Fruit fly (Drosophila melanogaster): ENCODE data around the gene CG13933.
A peak's percentile ranks its signal among the peaks of the same experiment; 100 is the strongest.

The CG13933 gene

dm6 chr3L:1794943-1795696 lies 20.2 kb upstream of the CG13933 start, which contains the start of the genes alpha-Spec, dlt and Cdc37 (continued):
- TF ChIP-seq caup (GFP tag; optimal IDR thresholded peaks at IDR 0.05; ENCODE audit: severe bottlenecking) (no peak), knrl (GFP tag; IDR thresholded peaks at IDR 0.05; ENCODE audit: partially characterized antibody) (peak; percentile 78), Dp (GFP tag; optimal IDR thresholded peaks at IDR 0.05) (peak; percentile 47), sens (GFP tag) (peak; percentile 84), croc (GFP tag; conservative IDR thresholded peaks at IDR 0.05) (no peak), ttk (GFP tag; IDR thresholded peaks at IDR 0.05) (no peak), usp (GFP tag; optimal IDR thresholded peaks at IDR 0.05) (no peak), tap (tag; optimal IDR thresholded peaks at IDR 0.05) (no peak), CG11560 (tag; IDR thresholded peaks at IDR 0.05) (peak; percentile 90), CG4617 (GFP tag; optimal IDR thresholded peaks at IDR 0.05; ENCODE audit: borderline replicate concordance) (peak; percentile 78), HLH4C (GFP tag; IDR thresholded peaks at IDR 0.05; ENCODE audit: partially characterized antibody) (peak; percentile 88), CG6791 (GFP tag; IDR thresholded peaks at IDR 0.05; ENCODE audit: partially characterized antibody) (peak; percentile 66; the same call in 2 of the 3 replicates), CG3163 (GFP tag; optimal IDR thresholded peaks at IDR 0.05) (peak; percentile 3), CG8281 (tag; optimal IDR thresholded peaks at IDR 0.05) (peak; percentile 97), CG34224 (GFP tag; IDR thresholded peaks at IDR 0.05; ENCODE audit: partially characterized antibody) (peak; percentile 73; the same call in 2 of the 3 replicates), Doc3 (GFP tag; IDR thresholded peaks at IDR 0.05; ENCODE audit: partially characterized antibody) (peak; percentile 80), dimm (GFP tag; IDR thresholded peaks at IDR 0.05) (no peak), Six4 (GFP tag; optimal IDR thresholded peaks at IDR 0.05) (no peak), CG2678 (tag; optimal IDR thresholded peaks at IDR 0.05) (no peak), Med (GFP tag) (peak; percentile 91), chn (GFP tag; optimal IDR thresholded peaks at IDR 0.05) (peak; percentile 4), Ptx1 (GFP tag; IDR thresholded peaks at IDR 0.05) (no peak), onecut (GFP tag; IDR thresholded peaks at IDR 0.05) (peak; percentile 67), CG2120 (GFP tag; optimal IDR thresholded peaks at IDR 0.05) (peak; percentile 1), MESR4 (GFP tag; optimal IDR thresholded peaks at IDR 0.05) (peak; percentile 63), stwl (tag; optimal IDR thresholded peaks at IDR 0.05) (peak; percentile 1), zen (tag; optimal IDR thresholded peaks at IDR 0.05) (peak; percentile 5), slbo (GFP tag; IDR thresholded peaks at IDR 0.05) (peak; percentile 16; the same call in 1 of the 2 replicates), CG13287 (GFP tag; IDR thresholded peaks at IDR 0.05; ENCODE audit: partially characterized antibody) (peak; percentile 87), Scr (GFP tag; IDR thresholded peaks at IDR 0.05; ENCODE audit: partially characterized antibody) (peak; percentile 78), fru (optimal IDR thresholded peaks at IDR 0.05) (no peak), CG13424 (tag; optimal IDR thresholded peaks at IDR 0.05) (peak; percentile 12), Dref (GFP tag; IDR thresholded peaks at IDR 0.05) (peak; percentile 95), CG17802 (tag; optimal IDR thresholded peaks at IDR 0.05) (peak; percentile 62), CG3281 (GFP tag; optimal IDR thresholded peaks at IDR 0.05) (no peak), Xbp1 (GFP tag; optimal IDR thresholded peaks at IDR 0.05) (peak; percentile 17), CG14710 (tag; optimal IDR thresholded peaks at IDR 0.05) (peak; percentile 78), vnd (GFP tag; IDR thresholded peaks at IDR 0.05; ENCODE audit: partially characterized antibody) (peak; percentile 78), ssp (GFP tag; IDR thresholded peaks at IDR 0.05) (0 out of 2 replicates have a peak, but pooled peaks have one; percentile 19), CG15479 (GFP tag; optimal IDR thresholded peaks at IDR 0.05) (peak; percentile 20), CG3065 (GFP tag; optimal IDR thresholded peaks at IDR 0.05) (no peak), Atf-2 (GFP tag; optimal IDR thresholded peaks at IDR 0.05) (no peak), sr (GFP tag; IDR thresholded peaks at IDR 0.05) (no peak), her (GFP tag; optimal IDR thresholded peaks at IDR 0.05) (peak; percentile 12), CG30431 (GFP tag; optimal IDR thresholded peaks at IDR 0.05) (no peak), insv (GFP tag; optimal IDR thresholded peaks at IDR 0.05) (peak in 1 of 2 experiments; percentile 4), CG12391 (tag; optimal IDR thresholded peaks at IDR 0.05) (peak; percentile 44), Hr3 (GFP tag; optimal IDR thresholded peaks at IDR 0.05) (peak; percentile 5), dan (GFP tag; IDR thresholded peaks at IDR 0.05) (no peak)
